Worm (Caenorhabditis elegans) whole organism, L2 larva: ENCODE results near the gene T25B2.2.

ENCODE experiments used
- C34F6.9 ChIP-seq: fragments of 150-350 bp; optimal IDR thresholded peaks from 2 replicates; lab custom pipeline; 2014; ENCODE audit warnings: missing biosample characterization, missing genetic modification characterization
- F13H6.1 ChIP-seq: sonication (generic microtip); optimal IDR thresholded peaks from 2 replicates; lab custom pipeline; 2016; ENCODE audit warnings: missing genetic modification characterization, missing compliant biosample characterization
- R02D3.7 ChIP-seq: fragments of 150-350 bp; optimal IDR thresholded peaks from 2 replicates; lab custom pipeline; 2014; ENCODE audit warnings: missing biosample characterization, missing genetic modification characterization
- Y55F3AM.14 ChIP-seq: fragments of 200-800 bp; sonication (Bioruptor generic); optimal IDR thresholded peaks from 2 replicates; lab custom pipeline; 2018; ENCODE audit warnings: mild to moderate bottlenecking, missing genetic modification characterization, missing compliant biosample characterization
- alr-1 ChIP-seq: fragments of 150-350 bp; optimal IDR thresholded peaks from 2 replicates; lab custom pipeline; 2014; ENCODE audit warnings: missing biosample characterization, missing genetic modification characterization
- aly-2 ChIP-seq: fragments of 150-350 bp; optimal IDR thresholded peaks from 2 replicates; lab custom pipeline; 2014; ENCODE audit warnings: missing biosample characterization, missing genetic modification characterization
- ama-1 ChIP-seq: fragments of 150-350 bp; optimal IDR thresholded peaks from 2 replicates; lab custom pipeline; 2018; ENCODE audit warnings: inconsistent platforms
- blmp-1 ChIP-seq: sonication (generic microtip); optimal IDR thresholded peaks from 2 replicates; lab custom pipeline; 2017; ENCODE audit warnings: missing genetic modification characterization, mild to moderate bottlenecking, missing compliant biosample characterization, antibody characterized with exemption, moderate library complexity; ENCODE audit not compliant: insufficient read depth
- ceh-16 ChIP-seq: fragments of 150-350 bp; optimal IDR thresholded peaks from 2 replicates; lab custom pipeline; 2014; ENCODE audit warnings: missing biosample characterization, missing genetic modification characterization
- ceh-82 ChIP-seq: fragments of 150-350 bp; optimal IDR thresholded peaks from 2 replicates; lab custom pipeline; 2014; ENCODE audit warnings: missing biosample characterization, missing genetic modification characterization
- crh-2 ChIP-seq: sonication (generic microtip); optimal IDR thresholded peaks from 2 replicates; lab custom pipeline; 2017; ENCODE audit warnings: missing biosample characterization, missing genetic modification characterization
- dmd-4 ChIP-seq: sonication (generic microtip); optimal IDR thresholded peaks from 2 replicates; lab custom pipeline; 2017; ENCODE audit warnings: missing biosample characterization, missing genetic modification characterization
- egl-27 ChIP-seq: sonication (generic microtip); optimal IDR thresholded peaks from 3 replicates; lab custom pipeline; 2017; ENCODE audit warnings: missing biosample characterization, missing genetic modification reagents, missing genetic modification characterization
- elt-1 ChIP-seq: fragments of 150-350 bp; optimal IDR thresholded peaks from 2 replicates; lab custom pipeline; 2014; ENCODE audit warnings: missing biosample characterization, missing genetic modification characterization
- fos-1 ChIP-seq: fragments of 150-350 bp; optimal IDR thresholded peaks from 2 replicates; lab custom pipeline; 2014; ENCODE audit warnings: missing biosample characterization, missing genetic modification characterization
- gmeb-1 ChIP-seq: fragments of 150-350 bp; optimal IDR thresholded peaks from 2 replicates; lab custom pipeline; 2014; ENCODE audit warnings: missing biosample characterization, missing genetic modification characterization
- lin-11 ChIP-seq: fragments of 150-350 bp; sonication (generic microtip); optimal IDR thresholded peaks from 2 replicates; lab custom pipeline; 2014; ENCODE audit warnings: missing biosample characterization, missing genetic modification characterization, inconsistent platforms, mixed read lengths
- lin-13 ChIP-seq: fragments of 150-350 bp; optimal IDR thresholded peaks from 2 replicates; lab custom pipeline; 2014; ENCODE audit warnings: missing biosample characterization, missing genetic modification reagents, missing genetic modification characterization
- lin-39 ChIP-seq: fragments of 150-350 bp; optimal IDR thresholded peaks from 2 replicates; lab custom pipeline; 2014; ENCODE audit warnings: missing biosample characterization, missing genetic modification reagents, missing genetic modification characterization
- lsy-2 ChIP-seq, 2 experiments: fragments of 150-350 bp in 1 of 2; sonication (generic microtip) in 1 of 2; optimal IDR thresholded peaks; 2 replicates each; lab custom pipeline; 2014 to 2017; ENCODE audit warnings: missing biosample characterization in 2 of 2, missing genetic modification characterization in 2 of 2
- mab-5 ChIP-seq: fragments of 150-350 bp; optimal IDR thresholded peaks from 2 replicates; lab custom pipeline; 2014; ENCODE audit warnings: missing biosample characterization, missing genetic modification characterization
- mbf-1 ChIP-seq: sonication (generic microtip); optimal IDR thresholded peaks from 2 replicates; lab custom pipeline; 2017; ENCODE audit warnings: missing biosample characterization, missing genetic modification characterization
- mdl-1 ChIP-seq, 2 experiments: fragments of 150-350 bp in 1 of 2; sonication (generic microtip) in 1 of 2; optimal IDR thresholded peaks; 2 replicates each; lab custom pipeline; 2017; ENCODE audit warnings: missing biosample characterization in 2 of 2, missing genetic modification characterization in 2 of 2
- nhr-129 ChIP-seq: fragments of 150-350 bp; optimal IDR thresholded peaks from 2 replicates; lab custom pipeline; 2014; ENCODE audit warnings: missing biosample characterization, missing genetic modification characterization
- nhr-21 ChIP-seq: fragments of 150-350 bp; optimal IDR thresholded peaks from 2 replicates; lab custom pipeline; 2014; ENCODE audit warnings: missing biosample characterization, missing genetic modification characterization
- nhr-23 ChIP-seq: fragments of 150-350 bp; optimal IDR thresholded peaks from 2 replicates; lab custom pipeline; 2014; ENCODE audit warnings: missing biosample characterization, missing genetic modification reagents, missing genetic modification characterization
- nhr-25 ChIP-seq: fragments of 150-350 bp; sonication (generic microtip); optimal IDR thresholded peaks from 3 replicates; lab custom pipeline; 2014; ENCODE audit warnings: missing biosample characterization, missing genetic modification characterization
- nhr-6 ChIP-seq: fragments of 150-350 bp; optimal IDR thresholded peaks from 2 replicates; lab custom pipeline; 2014; ENCODE audit warnings: missing biosample characterization, missing genetic modification characterization
- sem-4 ChIP-seq: fragments of 150-350 bp; optimal IDR thresholded peaks from 2 replicates; lab custom pipeline; 2014; ENCODE audit warnings: missing biosample characterization, missing genetic modification reagents, missing genetic modification characterization
- skn-1 ChIP-seq: sonication (generic microtip); optimal IDR thresholded peaks from 2 replicates; lab custom pipeline; 2017; ENCODE audit warnings: missing biosample characterization, missing genetic modification characterization
- sma-3 ChIP-seq: sonication (generic microtip); optimal IDR thresholded peaks from 2 replicates; lab custom pipeline; 2016; ENCODE audit warnings: missing genetic modification reagents, missing genetic modification characterization, missing compliant biosample characterization
- sma-9 ChIP-seq, 2 experiments: fragments of 150-350 bp in 1 of 2; sonication (generic microtip) in 1 of 2; optimal IDR thresholded peaks; 2 replicates each; lab custom pipeline; 2014 to 2016; ENCODE audit warnings: missing genetic modification characterization in 2 of 2, mild to moderate bottlenecking in 1 of 2, missing biosample characterization in 1 of 2, missing compliant biosample characterization in 1 of 2, missing genetic modification reagents in 1 of 2, moderate library complexity in 1 of 2
- snpc-4 ChIP-seq: fragments of 150-350 bp; optimal IDR thresholded peaks from 2 replicates; lab custom pipeline; 2014; ENCODE audit warnings: missing biosample characterization, missing genetic modification characterization
- unc-55 ChIP-seq: fragments of 150-350 bp; sonication (generic microtip); optimal IDR thresholded peaks from 3 replicates; lab custom pipeline; 2014; ENCODE audit warnings: missing biosample characterization, missing genetic modification reagents, missing genetic modification characterization
- unc-62 ChIP-seq: fragments of 150-350 bp; optimal IDR thresholded peaks from 2 replicates; lab custom pipeline; 2014; ENCODE audit warnings: missing biosample characterization, missing genetic modification reagents, missing genetic modification characterization
- zag-1 ChIP-seq: fragments of 150-350 bp; optimal IDR thresholded peaks from 2 replicates; lab custom pipeline; 2014; ENCODE audit warnings: missing biosample characterization, missing genetic modification characterization
- ztf-11 ChIP-seq: sonication (generic microtip); optimal IDR thresholded peaks from 2 replicates; lab custom pipeline; 2017; ENCODE audit warnings: missing biosample characterization, missing genetic modification characterization
- ztf-4 ChIP-seq: fragments of 150-350 bp; optimal IDR thresholded peaks from 2 replicates; lab custom pipeline; 2014; ENCODE audit warnings: missing biosample characterization, missing genetic modification characterization

Gene T25B2.2

DNA sequence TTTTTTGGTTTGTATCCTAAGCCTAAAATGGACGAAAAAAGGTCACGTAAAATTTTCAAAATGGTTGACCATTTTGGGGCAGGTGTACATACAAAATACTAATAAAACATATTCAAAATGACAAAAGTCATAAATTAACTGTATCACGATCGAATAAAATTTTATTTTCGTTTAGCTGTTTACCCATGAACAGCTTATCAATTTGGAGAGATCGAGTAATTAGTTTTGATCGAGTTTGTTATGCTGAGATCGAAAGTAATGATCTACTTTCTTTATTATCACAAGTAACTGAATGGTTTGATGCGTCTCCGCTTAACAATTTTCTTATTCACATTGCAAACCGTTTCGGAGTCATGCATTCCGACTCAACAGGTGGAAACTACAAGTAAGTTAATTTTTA lies 18.4 kb downstream of the T25B2.2 start, which contains the start of gene T13C5.10:
Gene T13C5.10, plus strand, starts transcription at position 301 of the 400 bp plus-strand sequence.
- no peak for TF ChIP-seq Y55F3AM.14
- TF ChIP-seq mab-5 (tag; lab: Kevin White, UChicago): no peak
- no peak for TF ChIP-seq F13H6.1
- TF ChIP-seq nhr-21 (tag; lab: Kevin White, UChicago): no peak
- no peak for TF ChIP-seq ztf-4
- no peak for TF ChIP-seq ama-1 (lab: Kevin White, UChicago)
- TF ChIP-seq ceh-82 (tag; lab: Kevin White, UChicago): no peak
- no peak for TF ChIP-seq blmp-1
- TF ChIP-seq unc-62 (GFP tag; lab: Kevin White, UChicago): no peak
- no peak for TF ChIP-seq mbf-1 (tag; lab: Kevin White, UChicago)
- no peak for TF ChIP-seq lin-13 (GFP tag; lab: Kevin White, UChicago)
- TF ChIP-seq lin-39 (tag; lab: Kevin White, UChicago): no peak
- no peak for TF ChIP-seq ztf-11 (tag; lab: Kevin White, UChicago)
- no peak for TF ChIP-seq skn-1 (tag; lab: Kevin White, UChicago)
- no peak for TF ChIP-seq C34F6.9 (tag; lab: Kevin White, UChicago)
- no peak for TF ChIP-seq sem-4
- no peak for TF ChIP-seq lsy-2 (tag; optimal IDR thresholded peaks at IDR 0.05; lab: Kevin White, UChicago)
- TF ChIP-seq gmeb-1 (tag; lab: Kevin White, UChicago): no peak
- no peak for TF ChIP-seq zag-1 (tag; lab: Kevin White, UChicago)

DNA sequence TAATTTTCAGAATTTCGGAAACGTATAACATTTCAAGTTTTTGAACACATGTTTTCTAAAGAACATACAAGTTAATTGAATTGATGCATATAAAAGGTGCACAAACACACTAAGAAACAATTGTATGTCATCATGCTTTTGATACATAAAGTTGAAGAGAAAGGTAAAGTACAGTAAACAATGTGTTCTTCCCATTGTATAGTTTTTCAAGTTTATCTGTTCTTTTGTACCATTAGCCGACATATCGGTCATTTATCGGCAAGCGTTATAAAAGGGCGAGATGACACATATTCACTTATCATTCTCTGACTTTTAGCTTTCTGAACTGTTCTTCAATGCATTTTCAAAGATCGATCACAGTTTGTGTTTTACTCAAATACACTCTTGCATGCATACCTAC lies 20.5 kb downstream of the T25B2.2 start, which contains the start of gene T13C5.9:
Gene T13C5.9, plus strand, starts transcription at position 301 of the 400 bp plus-strand sequence.
- no peak for TF ChIP-seq R02D3.7 (tag; lab: Kevin White, UChicago)
- no peak for TF ChIP-seq ama-1 (lab: Kevin White, UChicago)
- no peak for TF ChIP-seq alr-1 (tag; lab: Kevin White, UChicago)
- no peak for TF ChIP-seq nhr-21 (tag; lab: Kevin White, UChicago)
- TF ChIP-seq nhr-129 (tag; lab: Kevin White, UChicago): no peak
- TF ChIP-seq ztf-4: no peak
- no peak for TF ChIP-seq aly-2
- TF ChIP-seq crh-2 (tag; lab: Kevin White, UChicago): no peak
- no peak for TF ChIP-seq snpc-4 (tag; lab: Kevin White, UChicago)
- TF ChIP-seq lin-39 (tag; lab: Kevin White, UChicago): no peak

DNA sequence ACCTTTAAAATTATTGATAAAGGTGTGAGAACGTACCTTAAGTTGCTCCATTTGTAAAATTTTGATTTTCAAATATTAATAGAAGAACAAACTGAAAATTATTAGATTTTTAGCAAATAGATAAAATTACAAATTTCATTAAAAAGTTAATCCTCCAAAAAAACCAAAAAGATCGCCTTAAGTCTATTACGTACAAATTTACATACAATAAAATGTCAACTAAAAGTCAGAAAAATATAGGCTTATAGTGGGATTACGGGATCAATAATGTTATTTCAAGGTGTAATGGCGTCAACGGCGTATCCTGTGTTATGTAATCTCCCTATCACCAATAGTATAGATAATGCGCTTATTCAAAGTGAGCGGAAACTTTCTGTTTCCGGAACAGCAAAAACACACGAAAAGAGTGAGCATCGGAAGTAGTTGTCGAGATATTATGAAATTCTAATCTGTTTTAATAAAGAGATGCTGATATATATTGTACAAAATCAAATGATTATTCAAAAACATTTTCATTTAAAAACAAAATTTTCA lies 24.8 kb downstream of the T25B2.2 start, which contains the start of gene ceh-54:
Gene ceh-54, minus strand, starts transcription at position 51 of the 534 bp plus-strand sequence.
- no peak for TF ChIP-seq elt-1
- TF ChIP-seq unc-55 (GFP tag; lab: Kevin White, UChicago): no peak
- TF ChIP-seq lin-11: no peak
- TF ChIP-seq nhr-21 (tag; lab: Kevin White, UChicago): no peak
- TF ChIP-seq sma-9 (GFP tag; optimal IDR thresholded peaks at IDR 0.05; lab: Kevin White, UChicago): peak; percentile 3
- TF ChIP-seq sma-9 (tag; optimal IDR thresholded peaks at IDR 0.05; lab: Kevin White, UChicago): no peak
- no peak for TF ChIP-seq nhr-23 (tag; lab: Kevin White, UChicago)
- TF ChIP-seq unc-62 (GFP tag; lab: Kevin White, UChicago): no peak

DNA sequence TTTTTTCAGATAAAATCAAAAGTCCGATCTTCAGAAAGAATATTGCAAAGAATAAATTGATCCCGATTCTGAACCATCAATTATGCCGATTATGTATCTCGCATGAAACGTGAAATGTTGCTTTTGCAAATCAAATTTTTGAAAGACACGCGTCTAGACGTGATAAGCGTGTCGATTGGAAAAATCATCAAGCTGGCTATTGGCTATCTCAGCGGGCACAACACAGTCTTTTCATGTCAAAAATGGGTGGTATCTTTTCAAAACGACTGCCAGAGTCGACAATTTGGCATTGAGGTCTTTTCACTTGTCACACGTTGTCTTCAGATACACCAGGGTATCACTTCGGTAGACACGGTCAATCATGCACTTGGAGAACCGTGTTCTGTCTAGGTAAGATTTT lies 27.2 kb downstream of the T25B2.2 start, which contains the start of gene daf-9:
Gene daf-9, plus strand, starts transcription at position 301 of the 400 bp plus-strand sequence.
- TF ChIP-seq lsy-2 (tag; optimal IDR thresholded peaks at IDR 0.05; lab: Kevin White, UChicago) (no peak), blmp-1 (no peak), ztf-11 (tag; lab: Kevin White, UChicago) (no peak), lin-11 (no peak), mab-5 (tag; lab: Kevin White, UChicago) (no peak), mdl-1 (tag; optimal IDR thresholded peaks at IDR 0.05; lab: Kevin White, UChicago) (no peak), fos-1 (no peak), ceh-16 (tag; lab: Kevin White, UChicago) (no peak), R02D3.7 (tag; lab: Kevin White, UChicago) (no peak), aly-2 (no peak), ztf-4 (no peak)

DNA sequence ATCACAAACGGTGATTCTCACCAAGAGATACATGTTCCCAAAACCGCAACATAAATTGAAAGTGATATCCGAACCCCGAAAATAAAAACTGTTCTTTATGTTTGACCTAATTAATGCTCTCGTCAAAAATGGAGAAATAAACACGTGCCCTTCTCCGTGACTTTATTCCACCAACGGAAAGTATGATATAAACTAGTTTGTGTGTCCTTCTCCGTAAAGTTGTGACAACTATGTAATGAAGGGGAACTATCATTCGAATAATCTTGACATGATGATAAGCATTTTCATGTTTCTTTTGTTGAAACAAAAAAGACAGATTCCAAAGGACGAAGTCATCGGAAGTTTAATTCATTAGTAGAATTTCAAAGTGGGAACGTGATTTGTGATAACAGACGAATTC lies 32.1 kb downstream of the T25B2.2 start:
- TF ChIP-seq egl-27 (peak; percentile 18), sma-3 (peak; percentile 79), crh-2 (tag; lab: Kevin White, UChicago) (peak; percentile 1), lsy-2 (tag; optimal IDR thresholded peaks at IDR 0.05; lab: Kevin White, UChicago) (peak in 1 of 2 experiments; percentile 57), fos-1 (peak; percentile 32), alr-1 (tag; lab: Kevin White, UChicago) (no peak), sma-9 (GFP tag; optimal IDR thresholded peaks at IDR 0.05; lab: Kevin White, UChicago) (peak; percentile 66), sma-9 (tag; optimal IDR thresholded peaks at IDR 0.05; lab: Kevin White, UChicago) (no peak), nhr-25 (tag; lab: Kevin White, UChicago) (peak; percentile 56), nhr-6 (tag; lab: Kevin White, UChicago) (peak; percentile 0), ceh-16 (tag; lab: Kevin White, UChicago) (no peak), nhr-129 (tag; lab: Kevin White, UChicago) (peak; percentile 56), dmd-4 (no peak), ceh-82 (tag; lab: Kevin White, UChicago) (no peak), nhr-21 (tag; lab: Kevin White, UChicago) (peak; percentile 80), mdl-1 (tag; optimal IDR thresholded peaks at IDR 0.05; lab: Kevin White, UChicago) (peak in 1 of 2 experiments; percentile 30), blmp-1 (peak; percentile 57)
